Fruit fly (Drosophila melanogaster) whole organism, adult: ENCODE measurements around the gene CG32756.
"Not testable (repeated sequence)": the region's sequence is repeated elsewhere in the genome, so short reads cannot be mapped to it uniquely, and the experiment has no call there.

Source experiments
- CG11617 ChIP-seq: fragments of 200-800 bp; sonication (Bioruptor generic); optimal IDR thresholded peaks from 2 replicates; lab custom pipeline; 2017; ENCODE audit warnings: mild to moderate bottlenecking, missing biosample characterization, missing genetic modification reagents, missing genetic modification characterization
- CG12768 ChIP-seq: fragments of 200-800 bp; sonication (Bioruptor generic); optimal IDR thresholded peaks from 2 replicates; lab custom pipeline; 2017; ENCODE audit warnings: missing biosample characterization, missing genetic modification characterization, mild to moderate bottlenecking, moderate library complexity, missing genetic modification reagents
- CG14711 ChIP-seq: fragments of 200-800 bp; sonication (Bioruptor generic); optimal IDR thresholded peaks from 2 replicates; lab custom pipeline; 2018; ENCODE audit warnings: missing biosample characterization, mild to moderate bottlenecking, missing genetic modification characterization, moderate library complexity
- CG1620 ChIP-seq: fragments of 200-800 bp; sonication (Bioruptor generic); optimal IDR thresholded peaks from 2 replicates; lab custom pipeline; 2016; ENCODE audit warnings: missing biosample characterization, missing genetic modification characterization
- CG33017 ChIP-seq: fragments of 200-800 bp; sonication (Bioruptor generic); optimal IDR thresholded peaks from 2 replicates; lab custom pipeline; 2018; ENCODE audit warnings: missing biosample characterization, mild to moderate bottlenecking, missing genetic modification characterization, moderate library complexity
- CG5204 ChIP-seq: fragments of 200-800 bp; sonication (Bioruptor generic); optimal IDR thresholded peaks from 2 replicates; lab custom pipeline; 2016; ENCODE audit warnings: missing biosample characterization, missing genetic modification characterization
- CG7045 ChIP-seq: fragments of 200-800 bp; sonication (Bioruptor generic); optimal IDR thresholded peaks from 2 replicates; lab custom pipeline; 2017; ENCODE audit warnings: missing biosample characterization, mild to moderate bottlenecking, missing genetic modification characterization
- CG7101 ChIP-seq: fragments of 200-800 bp; sonication (Bioruptor generic); optimal IDR thresholded peaks from 2 replicates; lab custom pipeline; 2018; ENCODE audit warnings: missing biosample characterization, mild to moderate bottlenecking, missing genetic modification characterization, moderate library complexity
- Clk ChIP-seq: fragments of 200-800 bp; sonication (Bioruptor generic); optimal IDR thresholded peaks from 2 replicates; lab custom pipeline; 2017; ENCODE audit warnings: missing biosample characterization, missing genetic modification characterization
- Crg-1 ChIP-seq: fragments of 200-800 bp; sonication (Bioruptor generic); optimal IDR thresholded peaks from 2 replicates; lab custom pipeline; 2016; ENCODE audit warnings: missing biosample characterization, missing genetic modification characterization
- Hr96 ChIP-seq: fragments of 200-800 bp; sonication (Bioruptor generic); optimal IDR thresholded peaks from 2 replicates; lab custom pipeline; 2016; ENCODE audit warnings: missing biosample characterization, missing genetic modification characterization
- Mnt ChIP-seq: fragments of 200-800 bp; sonication (Bioruptor generic); optimal IDR thresholded peaks from 2 replicates; lab custom pipeline; 2016; ENCODE audit warnings: missing biosample characterization, mild to moderate bottlenecking, missing genetic modification characterization
- bab1 ChIP-seq: fragments of 200-800 bp; sonication (Bioruptor generic); optimal IDR thresholded peaks from 3 replicates; lab custom pipeline; 2019; ENCODE audit warnings: missing biosample characterization, mild to moderate bottlenecking, missing genetic modification characterization, moderate library complexity
- cic ChIP-seq: fragments of 200-800 bp; sonication (Bioruptor generic); optimal IDR thresholded peaks from 2 replicates; lab custom pipeline; 2017; ENCODE audit warnings: missing biosample characterization, mild to moderate bottlenecking, missing genetic modification characterization, moderate library complexity
- cnc ChIP-seq, 2 experiments: fragments of >200 bp; optimal IDR thresholded peaks; 2 replicates each; lab custom pipeline; 2017
- kay ChIP-seq: fragments of 200-800 bp; sonication (Bioruptor generic); peaks from one replicate; lab custom pipeline; 2016; ENCODE audit warnings: missing biosample characterization, missing genetic modification characterization, borderline replicate concordance
- ovo ChIP-seq: fragments of 200-800 bp; sonication (Bioruptor generic); optimal IDR thresholded peaks from 2 replicates; lab custom pipeline; 2016; ENCODE audit warnings: missing biosample characterization, missing genetic modification characterization
- pad ChIP-seq: fragments of 200-800 bp; sonication (Bioruptor generic); optimal IDR thresholded peaks from 3 replicates; lab custom pipeline; 2017; ENCODE audit warnings: missing biosample characterization, missing genetic modification characterization, mild to moderate bottlenecking, moderate library complexity, missing genetic modification reagents
- tj ChIP-seq: fragments of 200-800 bp; sonication (Bioruptor generic); optimal IDR thresholded peaks from 3 replicates; lab custom pipeline; 2017; ENCODE audit warnings: missing biosample characterization, mild to moderate bottlenecking, missing genetic modification characterization, moderate library complexity
- toe ChIP-seq: fragments of 200-800 bp; sonication (Bioruptor generic); optimal IDR thresholded peaks from 2 replicates; lab custom pipeline; 2016; ENCODE audit warnings: missing biosample characterization, missing genetic modification characterization

The CG32756 gene

dm6 chrX:5942306-5942705 is 3.2 kb upstream of the CG32756 start, which contains the start of gene CG12728:
CG12728 (plus strand) TSS chrX:5942606.
- TF ChIP-seq CG33017; CG5204; kay (GFP tag; lab: Kevin White, UChicago): not testable (repeated sequence)

dm6 chrX:5947870-5948498 is 2.5 kb downstream of the CG32756 start, which contains the start of gene CG6041:
CG6041 (plus strand) TSS chrX:5948160.
- TF ChIP-seq Mnt (GFP tag; lab: Kevin White, UChicago) (peak; percentile 34), CG14711 (tag; lab: Kevin White, UChicago) (no peak), cic (peak; percentile 16)

- TF ChIP-seq CG11617 (GFP tag; lab: Kevin White, UChicago), result no peak
- TF ChIP-seq Clk (GFP tag; lab: Kevin White, UChicago), result no peak
- no peak for TF ChIP-seq Mnt (GFP tag; lab: Kevin White, UChicago)
- no peak for TF ChIP-seq cnc (optimal IDR thresholded peaks at IDR 0.05; lab: Kevin White, UChicago)
- TF ChIP-seq ovo, result no peak
- TF ChIP-seq CG7045 (GFP tag; lab: Kevin White, UChicago), result no peak
- TF ChIP-seq bab1 (GFP tag; lab: Kevin White, UChicago), result no peak
- TF ChIP-seq Crg-1, result no peak
These were observed 4.5 kb downstream of the CG32756 start, which contains the start of gene CG32755 for dm6 chrX:5949951-5950350. CG32755 (plus strand) TSS chrX:5950251.

dm6 chrX:5952265-5952664 is 6.8 kb downstream of the CG32756 start, which contains the start of gene CG6048:
CG6048 (plus strand) TSS chrX:5952565.
- TF ChIP-seq CG5204, result no peak
- no peak for TF ChIP-seq CG1620 (GFP tag; lab: Kevin White, UChicago)
- TF ChIP-seq toe (GFP tag; lab: Kevin White, UChicago), result no peak
- no peak for TF ChIP-seq pad (GFP tag; lab: Kevin White, UChicago)
- TF ChIP-seq CG12768 (GFP tag; lab: Kevin White, UChicago), result no peak
- no peak for TF ChIP-seq Crg-1
- TF ChIP-seq Clk (GFP tag; lab: Kevin White, UChicago), result no peak
- TF ChIP-seq ovo, result no peak

DNA sequence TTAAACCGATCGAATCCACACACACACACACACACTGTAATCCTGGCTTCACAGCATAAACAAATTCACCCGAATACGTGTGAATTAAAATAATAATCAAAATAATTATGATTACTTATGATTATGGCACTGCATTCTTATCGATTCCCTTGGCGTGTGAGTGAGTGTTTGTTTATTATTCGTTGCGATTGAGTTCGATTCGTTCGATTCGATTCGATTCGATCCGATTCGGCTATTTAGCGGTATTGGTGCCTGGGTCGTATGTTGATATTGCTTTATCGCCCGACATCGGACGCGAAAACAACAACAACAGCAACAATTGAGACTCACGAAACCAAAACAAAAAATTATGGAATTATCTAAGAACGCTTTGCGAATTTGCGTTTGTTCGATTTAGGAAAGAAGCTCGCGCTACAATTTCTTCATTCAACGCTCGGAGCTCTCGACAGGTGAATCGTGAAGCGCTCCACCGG is 9.8 kb downstream of the CG32756 start, which contains the start of gene CG6067:
Gene CG6067 (plus strand): TSS at position 423 of the 473 bp plus-strand sequence.
- TF ChIP-seq bab1 (GFP tag; lab: Kevin White, UChicago) (no peak), CG14711 (tag; lab: Kevin White, UChicago) (no peak), Hr96 (GFP tag; lab: Kevin White, UChicago) (no peak), CG7101 (tag; lab: Kevin White, UChicago) (no peak), CG11617 (GFP tag; lab: Kevin White, UChicago) (no peak), ovo (no peak), CG33017 (no peak), CG12768 (GFP tag; lab: Kevin White, UChicago) (no peak), pad (GFP tag; lab: Kevin White, UChicago) (no peak), Mnt (GFP tag; lab: Kevin White, UChicago) (no peak), cnc (optimal IDR thresholded peaks at IDR 0.05; lab: Kevin White, UChicago) (no peak), Crg-1 (no peak)

dm6 chrX:5956646-5957441 is 11.4 kb downstream of the CG32756 start:
- no peak for TF ChIP-seq CG1620 (GFP tag; lab: Kevin White, UChicago)
- TF ChIP-seq Hr96 (GFP tag; lab: Kevin White, UChicago), result peak; percentile 38
- peak; percentile 7 for TF ChIP-seq CG12768 (GFP tag; lab: Kevin White, UChicago)

DNA sequence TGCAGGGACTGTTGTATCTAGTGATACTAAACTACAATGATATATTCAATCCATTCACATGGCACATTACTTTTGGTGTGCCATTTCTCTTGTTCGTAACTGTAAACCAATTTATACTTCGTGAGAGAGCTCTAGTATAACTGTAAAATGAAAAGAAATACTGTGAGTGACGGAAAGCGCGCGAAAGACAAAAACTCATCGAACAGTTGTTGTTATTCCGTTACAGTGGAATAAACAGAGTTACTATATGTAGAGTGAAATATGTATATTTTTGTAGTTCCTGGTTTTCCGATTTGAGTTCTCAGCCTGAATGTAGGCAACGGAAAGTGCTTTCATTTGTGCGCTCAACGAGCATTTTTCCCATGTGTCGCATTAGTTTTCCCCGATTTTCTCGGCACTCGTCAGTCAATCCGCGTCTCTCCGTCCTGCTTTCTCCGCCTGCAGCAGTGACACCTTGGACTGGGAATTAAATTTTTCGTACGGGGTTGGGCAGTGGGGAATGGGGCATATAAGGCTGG is 18.7 kb downstream of the CG32756 start:
- TF ChIP-seq pad (GFP tag; lab: Kevin White, UChicago), result peak; percentile 76
- TF ChIP-seq CG14711 (tag; lab: Kevin White, UChicago), result no peak
- TF ChIP-seq tj, result no peak
- TF ChIP-seq toe (GFP tag; lab: Kevin White, UChicago), result no peak
- TF ChIP-seq Hr96 (GFP tag; lab: Kevin White, UChicago), result no peak
- TF ChIP-seq ovo, result peak; percentile 90
